Worm (Caenorhabditis elegans) whole organism, midembryonic: ENCODE results near the gene F42A10.9.

ENCODE experiments used
- T22C8.4 ChIP-seq: fragments of 200-800 bp; sonication (Bioruptor generic); IDR thresholded peaks from 2 replicates; pipeline ENCODE4 v1.3.6; 2022; ENCODE audit warnings: missing genetic modification characterization, missing compliant biosample characterization
- cog-1 ChIP-seq: sonication (generic microtip); optimal IDR thresholded peaks from 2 replicates; lab custom pipeline; 2016; ENCODE audit warnings: missing genetic modification characterization, missing compliant biosample characterization
- flt-1 ChIP-seq: fragments of 200-800 bp; sonication (Bioruptor generic); IDR thresholded peaks from 2 replicates; pipeline ENCODE4 v1.3.6; 2022; ENCODE audit warnings: missing genetic modification characterization, missing compliant biosample characterization
- klf-2 ChIP-seq: fragments of 200-800 bp; sonication (Bioruptor generic); conservative IDR thresholded peaks from 2 replicates; pipeline ENCODE4 v1.3.6; 2022; ENCODE audit warnings: missing genetic modification reagents, missing genetic modification characterization, missing compliant biosample characterization
- med-1 ChIP-seq: sonication (generic microtip); optimal IDR thresholded peaks from 2 replicates; lab custom pipeline; 2017; ENCODE audit warnings: missing genetic modification characterization, mild to moderate bottlenecking, missing compliant biosample characterization, antibody characterized with exemption, missing genetic modification reagents; ENCODE audit not compliant: insufficient read depth
- ref-1 ChIP-seq: fragments of 200-800 bp; sonication (Bioruptor generic); conservative IDR thresholded peaks from 2 replicates; pipeline ENCODE4 v1.3.6; 2022; ENCODE audit warnings: missing genetic modification reagents, missing genetic modification characterization, missing compliant biosample characterization
- tab-1 ChIP-seq: fragments of 200-800 bp; sonication (Bioruptor generic); IDR thresholded peaks from 2 replicates; pipeline ENCODE4 v1.3.6; 2022; ENCODE audit warnings: missing genetic modification characterization, missing compliant biosample characterization
- ztf-23 ChIP-seq: fragments of 200-800 bp; sonication (Bioruptor generic); IDR thresholded peaks from 2 replicates; pipeline ENCODE4 v1.3.6; 2022; ENCODE audit warnings: missing genetic modification reagents, missing genetic modification characterization, missing compliant biosample characterization
- ztf-29 ChIP-seq: fragments of 200-800 bp; sonication (Bioruptor generic); IDR thresholded peaks from 2 replicates; pipeline ENCODE4 v1.3.6; 2022; ENCODE audit warnings: missing genetic modification reagents, missing genetic modification characterization, missing compliant biosample characterization

F42A10.9 gene

DNA sequence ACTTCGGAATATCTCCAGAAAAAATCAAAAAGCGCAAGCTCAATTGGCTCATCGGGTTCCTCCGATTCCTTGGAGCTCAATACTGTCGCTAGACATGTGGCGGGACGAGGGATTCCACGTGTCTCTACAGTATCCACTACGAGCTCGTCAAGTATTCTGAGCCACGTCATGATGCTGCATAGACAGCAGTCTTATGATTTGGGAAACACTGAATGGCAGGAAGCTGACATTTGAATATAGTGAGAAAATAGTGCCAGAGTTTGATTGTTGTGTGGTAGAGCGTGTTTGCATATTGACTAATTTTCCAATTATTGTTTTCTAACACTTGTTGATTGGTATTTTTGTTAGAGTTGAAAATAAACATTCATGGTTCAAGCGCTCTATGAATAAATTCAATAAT lies 992 bp upstream of the F42A10.9 start:
- TF ChIP-seq tab-1 (GFP tag; lab: Robert Waterston, UW) (no peak), ref-1 (GFP tag; lab: Robert Waterston, UW) (no peak), med-1 (GFP tag; lab: Kevin White, UChicago) (no peak), ztf-29 (no peak), ztf-23 (GFP tag; lab: Robert Waterston, UW) (no peak), cog-1 (tag; lab: Kevin White, UChicago) (no peak), klf-2 (GFP tag; lab: Robert Waterston, UW) (no peak), T22C8.4 (GFP tag; lab: Robert Waterston, UW) (no peak)

DNA sequence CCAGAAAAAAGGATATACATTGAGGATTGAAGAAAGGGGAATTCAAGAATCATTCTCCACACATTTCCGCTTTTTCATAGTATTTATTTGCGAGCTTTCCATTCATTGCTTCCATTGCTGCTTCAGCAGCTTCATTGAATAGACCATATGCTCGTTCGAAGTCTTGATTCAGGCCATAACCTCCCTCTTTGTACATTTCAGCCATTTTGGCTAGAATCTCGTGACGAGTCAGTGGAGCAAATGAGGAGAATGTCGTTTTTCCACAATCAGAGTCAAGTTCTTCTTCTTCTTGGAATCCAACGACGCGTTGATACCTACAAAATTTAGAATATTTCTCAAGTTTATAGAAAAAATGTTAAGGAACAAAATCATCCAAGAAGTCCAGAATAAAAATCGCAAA lies 867 bp downstream of the F42A10.9 start:
- TF ChIP-seq ref-1 (GFP tag; lab: Robert Waterston, UW) (no peak), flt-1 (GFP tag; lab: Robert Waterston, UW) (no peak), ztf-29 (no peak), cog-1 (tag; lab: Kevin White, UChicago) (no peak), tab-1 (GFP tag; lab: Robert Waterston, UW) (no peak), med-1 (GFP tag; lab: Kevin White, UChicago) (no peak), T22C8.4 (GFP tag; lab: Robert Waterston, UW) (no peak), ztf-23 (GFP tag; lab: Robert Waterston, UW) (no peak), klf-2 (GFP tag; lab: Robert Waterston, UW) (no peak)

DNA sequence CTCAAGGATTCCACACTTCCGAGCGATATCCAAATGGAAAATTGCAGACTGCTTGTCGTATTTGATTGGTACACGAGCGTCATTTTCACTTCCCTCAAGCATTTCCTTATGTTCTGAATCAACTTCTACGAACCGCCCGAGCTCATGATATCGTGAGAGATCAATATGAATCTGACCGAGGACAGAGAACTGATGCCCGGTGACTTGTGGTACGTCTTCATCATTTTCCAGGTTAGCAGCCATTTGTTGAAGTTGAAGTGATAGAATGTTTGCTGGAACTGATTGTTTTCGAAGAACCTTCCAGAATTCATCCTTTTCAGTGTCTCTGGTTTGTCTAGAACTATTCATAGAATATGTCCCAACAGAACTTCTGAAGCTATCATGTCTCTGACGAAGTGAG lies 2.3 kb downstream of the F42A10.9 start:
- TF ChIP-seq T22C8.4 (GFP tag; lab: Robert Waterston, UW) (no peak), tab-1 (GFP tag; lab: Robert Waterston, UW) (no peak), cog-1 (tag; lab: Kevin White, UChicago) (no peak), flt-1 (GFP tag; lab: Robert Waterston, UW) (no peak)

DNA sequence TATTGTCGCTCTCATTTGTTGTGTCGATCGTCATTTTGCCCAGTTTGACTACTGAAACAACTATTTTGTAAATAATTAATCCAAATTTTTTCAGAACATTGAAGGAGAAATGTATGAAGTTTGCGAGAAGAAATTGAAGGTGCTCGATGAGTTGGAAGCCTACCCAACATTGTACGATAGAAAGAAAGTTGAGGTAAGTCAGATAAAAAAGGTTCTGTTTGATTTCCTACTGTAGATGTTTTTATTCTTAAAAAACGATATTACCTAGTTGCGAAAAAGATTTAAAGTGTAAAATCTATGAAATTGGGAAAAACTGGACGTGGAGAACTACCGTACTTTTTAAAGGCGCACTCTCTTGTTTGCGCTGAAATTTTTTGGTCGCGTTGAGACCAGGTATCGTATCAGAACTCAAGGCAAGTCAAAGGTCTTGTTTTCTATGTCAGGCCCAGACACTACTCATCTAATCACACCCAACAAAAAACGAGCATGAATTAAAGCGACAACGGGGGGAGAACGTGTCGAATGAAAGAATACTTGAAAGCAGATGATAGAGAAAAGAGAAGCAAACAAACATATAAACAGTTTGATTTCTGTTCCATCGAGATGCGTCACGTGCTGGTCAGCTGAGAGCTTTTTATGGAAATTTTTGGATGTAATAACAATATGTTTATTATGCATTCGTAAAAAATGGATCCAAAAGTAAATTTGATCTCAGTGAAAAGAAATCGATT lies 4.3 kb downstream of the F42A10.9 start, which contains the start of gene efk-1:
efk-1 (minus strand) TSS at position 51 of the 731 bp plus-strand sequence.
- no peak for TF ChIP-seq T22C8.4 (GFP tag; lab: Robert Waterston, UW)
- no peak for TF ChIP-seq ztf-29
- TF ChIP-seq cog-1 (tag; lab: Kevin White, UChicago), result no peak
- TF ChIP-seq med-1 (GFP tag; lab: Kevin White, UChicago), result no peak
- TF ChIP-seq tab-1 (GFP tag; lab: Robert Waterston, UW), result no peak

DNA sequence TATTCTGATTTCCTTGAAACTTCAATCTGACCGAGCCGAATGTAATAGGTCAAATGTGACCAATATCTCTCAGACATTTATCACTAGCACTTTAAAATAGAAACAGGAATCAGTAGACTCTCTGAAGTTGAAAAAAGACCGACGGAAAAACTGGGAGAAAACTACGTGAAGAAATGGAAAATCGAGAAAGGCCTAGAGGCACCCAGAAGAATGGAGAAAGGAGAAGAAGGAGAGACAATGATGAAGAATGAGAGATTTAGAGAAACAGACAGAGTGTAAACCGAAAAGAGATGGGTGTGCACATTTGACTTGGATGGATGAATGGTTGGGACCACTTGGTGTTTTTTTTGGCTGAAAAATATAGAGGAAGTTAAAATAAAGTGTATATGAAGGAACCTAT lies 5.7 kb downstream of the F42A10.9 start:
- no peak for TF ChIP-seq cog-1 (tag; lab: Kevin White, UChicago)
- TF ChIP-seq T22C8.4 (GFP tag; lab: Robert Waterston, UW), result no peak
- TF ChIP-seq ref-1 (GFP tag; lab: Robert Waterston, UW), result no peak
- TF ChIP-seq ztf-23 (GFP tag; lab: Robert Waterston, UW), result no peak
- TF ChIP-seq med-1 (GFP tag; lab: Kevin White, UChicago), result no peak
- no peak for TF ChIP-seq klf-2 (GFP tag; lab: Robert Waterston, UW)
- TF ChIP-seq tab-1 (GFP tag; lab: Robert Waterston, UW), result no peak
- no peak for TF ChIP-seq ztf-29

DNA sequence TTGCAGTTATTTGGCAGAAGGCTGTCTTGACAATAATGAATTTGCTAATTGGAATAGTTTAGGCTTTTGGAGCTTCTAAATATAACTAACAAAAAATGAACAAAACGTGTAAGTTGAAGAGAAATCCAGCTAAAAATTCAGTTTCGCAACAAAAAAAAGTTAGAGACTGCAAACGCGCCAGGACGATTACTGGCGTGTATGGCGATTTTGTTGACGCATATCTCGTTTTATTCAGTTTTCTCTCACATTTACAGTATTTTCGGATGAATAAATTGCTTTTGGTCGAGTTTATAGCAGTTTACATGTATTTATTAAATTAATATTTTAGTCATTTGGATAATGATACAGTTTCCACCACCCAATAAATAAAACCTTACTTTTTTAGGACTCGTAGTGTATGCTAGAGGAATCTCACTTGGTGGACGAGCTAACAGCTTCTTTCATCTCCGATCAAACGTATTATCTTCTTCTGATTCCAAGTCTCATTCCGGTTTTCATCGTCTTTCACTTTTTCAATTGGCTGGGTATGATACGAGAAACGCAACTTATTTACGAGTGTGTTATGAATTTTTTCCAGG lies 8.7 kb downstream of the F42A10.9 start, which contains the start of the genes abcf-3 and F42A10.5:
abcf-3 (plus strand) TSS at position 384 of the 578 bp plus-strand sequence.
F42A10.5 (minus strand) TSS at position 458 of the 578 bp plus-strand sequence.
- TF ChIP-seq flt-1 (GFP tag; lab: Robert Waterston, UW), result 0 out of 2 replicates have a peak, but pooled peaks have one; percentile 45
- no peak for TF ChIP-seq T22C8.4 (GFP tag; lab: Robert Waterston, UW)
- TF ChIP-seq med-1 (GFP tag; lab: Kevin White, UChicago), result no peak
- no peak for TF ChIP-seq ztf-29

DNA sequence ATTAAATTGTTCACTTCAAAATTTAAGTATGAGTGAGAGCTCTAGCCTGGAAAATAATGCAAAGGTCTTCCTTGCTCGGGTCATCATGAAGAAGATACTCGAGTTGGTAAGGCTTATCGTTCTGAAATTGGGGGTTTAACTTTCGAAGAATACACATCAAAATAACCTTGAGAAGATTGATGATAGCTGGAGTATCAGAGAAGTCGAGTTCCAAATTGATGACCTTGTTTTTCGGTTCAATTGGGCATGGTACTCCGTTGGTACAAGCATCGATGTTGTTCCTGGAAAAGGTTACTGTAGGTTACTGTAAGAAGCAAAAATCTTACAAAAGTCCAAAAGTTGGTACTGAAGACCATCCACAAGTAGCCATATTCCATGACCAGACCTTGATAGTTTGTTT lies 11.8 kb downstream of the F42A10.9 start:
- TF ChIP-seq T22C8.4 (GFP tag; lab: Robert Waterston, UW) (no peak), cog-1 (tag; lab: Kevin White, UChicago) (no peak), tab-1 (GFP tag; lab: Robert Waterston, UW) (no peak), med-1 (GFP tag; lab: Kevin White, UChicago) (no peak), ztf-29 (no peak), klf-2 (GFP tag; lab: Robert Waterston, UW) (no peak), ztf-23 (GFP tag; lab: Robert Waterston, UW) (no peak), flt-1 (GFP tag; lab: Robert Waterston, UW) (no peak), ref-1 (GFP tag; lab: Robert Waterston, UW) (no peak)

DNA sequence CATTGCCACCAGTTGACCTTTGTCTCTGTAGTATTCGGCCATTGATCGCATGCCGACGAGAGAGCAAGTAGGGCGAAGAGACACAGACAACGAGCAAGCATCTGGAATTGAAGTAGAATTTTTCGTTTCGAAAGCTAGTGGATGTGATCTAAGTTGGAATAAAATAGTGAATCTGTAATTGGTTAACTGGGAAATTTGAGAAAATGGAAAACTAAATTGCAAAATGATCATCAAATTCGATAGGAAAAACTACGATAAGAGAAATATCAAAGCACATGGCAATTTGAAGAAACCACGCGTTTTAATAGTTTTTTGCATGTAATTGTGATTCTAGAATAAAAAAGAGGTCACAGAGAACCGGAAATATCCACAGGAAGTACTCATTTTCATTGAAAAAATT lies 12.4 kb downstream of the F42A10.9 start, which contains the start of gene F42A10.6:
F42A10.6 (minus strand) TSS at position 101 of the 400 bp plus-strand sequence.
- TF ChIP-seq med-1 (GFP tag; lab: Kevin White, UChicago), result no peak
- no peak for TF ChIP-seq tab-1 (GFP tag; lab: Robert Waterston, UW)
- no peak for TF ChIP-seq klf-2 (GFP tag; lab: Robert Waterston, UW)
- TF ChIP-seq T22C8.4 (GFP tag; lab: Robert Waterston, UW), result no peak
- TF ChIP-seq ref-1 (GFP tag; lab: Robert Waterston, UW), result no peak
- no peak for TF ChIP-seq flt-1 (GFP tag; lab: Robert Waterston, UW)
- TF ChIP-seq ztf-29, result no peak
- TF ChIP-seq ztf-23 (GFP tag; lab: Robert Waterston, UW), result no peak
- no peak for TF ChIP-seq cog-1 (tag; lab: Kevin White, UChicago)

DNA sequence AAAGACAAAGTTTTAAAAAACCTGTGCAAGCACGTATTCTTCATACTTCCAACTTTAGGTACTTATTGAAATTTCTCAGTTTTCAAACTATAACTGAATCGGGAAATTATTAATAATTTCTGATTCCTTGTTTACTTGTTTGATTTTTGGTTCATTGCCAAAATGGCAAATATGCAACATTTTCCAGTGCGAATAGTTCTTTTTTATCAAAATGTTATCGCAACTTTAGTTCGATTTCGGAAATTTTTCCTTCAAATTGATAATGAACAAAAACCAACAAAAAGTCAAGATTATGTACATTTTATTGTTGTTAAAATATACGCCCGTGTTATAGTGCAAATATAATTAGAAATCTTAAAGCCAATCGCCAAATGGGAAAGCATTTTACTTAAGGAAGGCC lies 13.3 kb downstream of the F42A10.9 start:
- no peak for TF ChIP-seq med-1 (GFP tag; lab: Kevin White, UChicago)
- no peak for TF ChIP-seq klf-2 (GFP tag; lab: Robert Waterston, UW)
- TF ChIP-seq ztf-23 (GFP tag; lab: Robert Waterston, UW), result no peak
- TF ChIP-seq tab-1 (GFP tag; lab: Robert Waterston, UW), result no peak
- TF ChIP-seq T22C8.4 (GFP tag; lab: Robert Waterston, UW), result no peak
- TF ChIP-seq flt-1 (GFP tag; lab: Robert Waterston, UW), result no peak
- TF ChIP-seq cog-1 (tag; lab: Kevin White, UChicago), result no peak
- no peak for TF ChIP-seq ztf-29
- no peak for TF ChIP-seq ref-1 (GFP tag; lab: Robert Waterston, UW)
